Fruit fly (Drosophila melanogaster) whole organism, prepupa: ENCODE data around the gene Mp.

Source experiments
- CG10631 ChIP-seq: fragments of 200-800 bp; sonication (Bioruptor generic); optimal IDR thresholded peaks from 2 replicates; lab custom pipeline; 2016; ENCODE audit warnings: missing biosample characterization, missing genetic modification characterization
- CG11294 ChIP-seq: fragments of 200-800 bp; sonication (Bioruptor generic); IDR thresholded peaks from 2 replicates; pipeline ENCODE4 v1.3.6; 2022; ENCODE audit warnings: missing biosample characterization, missing genetic modification characterization
- CG15336 ChIP-seq: fragments of 200-800 bp; sonication (Bioruptor generic); IDR thresholded peaks from 2 replicates; pipeline ENCODE4 v1.3.6; 2022; ENCODE audit warnings: missing biosample characterization, missing genetic modification characterization
- CG31627 ChIP-seq: fragments of 200-800 bp; sonication (Bioruptor generic); optimal IDR thresholded peaks from 3 replicates; lab custom pipeline; 2016; ENCODE audit warnings: missing biosample characterization, missing genetic modification characterization
- CG8119 ChIP-seq: fragments of 200-800 bp; sonication (Bioruptor generic); IDR thresholded peaks from 3 replicates; pipeline ENCODE4 v1.3.6; 2022; ENCODE audit warnings: missing biosample characterization, missing genetic modification characterization
- CG8319 ChIP-seq: fragments of 200-800 bp; sonication (Bioruptor generic); optimal IDR thresholded peaks from 3 replicates; lab custom pipeline; 2016; ENCODE audit warnings: missing biosample characterization, missing genetic modification characterization
- CG8632 ChIP-seq: fragments of 200-800 bp; sonication (Bioruptor generic); optimal IDR thresholded peaks from 3 replicates; lab custom pipeline; 2016; ENCODE audit warnings: missing biosample characterization, missing genetic modification characterization
- Gug ChIP-seq: fragments of 200-800 bp; sonication (Bioruptor generic); IDR thresholded peaks from 2 replicates; pipeline ENCODE4 v1.3.6; 2022; ENCODE audit warnings: missing biosample characterization, missing genetic modification characterization
- Hr4 ChIP-seq: fragments of 200-800 bp; sonication (Bioruptor generic); optimal IDR thresholded peaks from 3 replicates; lab custom pipeline; 2016; ENCODE audit warnings: missing biosample characterization, missing genetic modification characterization
- Lpt ChIP-seq: fragments of 200-800 bp; sonication (Bioruptor generic); optimal IDR thresholded peaks from 3 replicates; lab custom pipeline; 2016; ENCODE audit warnings: missing biosample characterization, missing genetic modification characterization
- ss ChIP-seq, 2 experiments: fragments of 200-800 bp; sonication (Bioruptor generic); optimal IDR thresholded peaks; 2 replicates in 1 of 2; 3 replicates in 1 of 2; lab custom pipeline; 2017 to 2018; ENCODE audit warnings: mild to moderate bottlenecking in 2 of 2, missing biosample characterization in 2 of 2, missing genetic modification characterization in 2 of 2, moderate library complexity in 1 of 2
- svp ChIP-seq: fragments of 200-800 bp; sonication (Bioruptor generic); peaks from one replicate; lab custom pipeline; 2016; ENCODE audit warnings: missing biosample characterization, missing genetic modification characterization

Gene Mp

DNA sequence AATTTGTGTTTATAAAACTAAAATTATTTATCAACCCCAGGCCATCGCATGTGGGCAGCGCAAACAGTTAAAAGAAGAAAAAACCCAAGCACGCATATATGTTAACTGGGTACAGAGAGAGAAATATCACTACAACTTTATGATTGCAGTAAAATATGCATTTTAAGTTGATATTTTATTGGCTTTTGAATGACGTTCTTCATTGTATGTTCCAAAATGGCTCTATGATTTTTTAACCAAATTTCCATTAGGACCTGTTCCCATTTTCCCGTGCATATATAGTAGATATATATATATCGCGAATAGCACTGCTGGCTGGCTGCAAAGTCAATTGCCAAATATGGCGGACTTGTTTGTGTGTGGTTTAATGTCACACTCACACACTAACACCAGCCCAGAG lies 97.9 kb downstream of the Mp start (continued):
- TF ChIP-seq ss (GFP tag; optimal IDR thresholded peaks at IDR 0.05; lab: Kevin White, UChicago), result no peak
- no peak for TF ChIP-seq CG10631 (GFP tag; lab: Kevin White, UChicago)
- peak; percentile 37; the same call in 1 of the 2 replicates for TF ChIP-seq Gug
- TF ChIP-seq CG15336, result peak; percentile 67
- TF ChIP-seq Hr4 (GFP tag; lab: Kevin White, UChicago), result peak; percentile 61
- no peak for TF ChIP-seq CG8319 (GFP tag; lab: Kevin White, UChicago)
- TF ChIP-seq svp (GFP tag; lab: Kevin White, UChicago), result no peak
- TF ChIP-seq CG8632 (GFP tag; lab: Kevin White, UChicago), result no peak
- TF ChIP-seq CG8119 (GFP tag; lab: Robert Waterston, UW), result peak; percentile 46; the same call in 2 of the 3 replicates
- peak; percentile 40 for TF ChIP-seq Lpt
- no peak for TF ChIP-seq CG31627
- TF ChIP-seq CG11294, result peak; percentile 27; the same call in 1 of the 2 replicates
